Fruit fly (Drosophila melanogaster) whole organism, embryonic: ENCODE results near the gene ato.

Experiments used
- Adf1 ChIP-seq: fragments of 200-800 bp; sonication (Bioruptor generic); IDR thresholded peaks from 2 replicates; pipeline ENCODE4 v1.3.6; 2022; ENCODE audit warnings: missing biosample characterization, missing genetic modification characterization
- Atf3 ChIP-seq: fragments of 200-800 bp; sonication (Bioruptor generic); optimal IDR thresholded peaks from 3 replicates; lab custom pipeline; 2016; ENCODE audit warnings: missing biosample characterization, missing genetic modification characterization
- Atf6 ChIP-seq: fragments of 200-800 bp; sonication (Bioruptor generic); IDR thresholded peaks from 2 replicates; pipeline ENCODE4 v1.3.6; 2022; ENCODE audit warnings: missing biosample characterization, missing genetic modification characterization
- Bgb ChIP-seq: fragments of 200-800 bp; sonication (Bioruptor generic); IDR thresholded peaks from 2 replicates; pipeline ENCODE4 v1.3.6; 2022; ENCODE audit warnings: missing biosample characterization, missing genetic modification characterization; ENCODE audit not compliant: partially characterized antibody
- Blimp-1 ChIP-seq: fragments of 200-800 bp; sonication (Bioruptor generic); optimal IDR thresholded peaks from 3 replicates; lab custom pipeline; 2018; ENCODE audit warnings: missing biosample characterization, missing genetic modification characterization, mild to moderate bottlenecking, moderate library complexity, missing genetic modification reagents
- C15 ChIP-seq: fragments of 200-800 bp; sonication (Bioruptor generic); IDR thresholded peaks from 3 replicates; pipeline ENCODE4 v1.3.6; 2022; ENCODE audit warnings: missing biosample characterization, missing genetic modification characterization
- CG10274 ChIP-seq: fragments of 200-800 bp; sonication (Bioruptor generic); optimal IDR thresholded peaks from 3 replicates; lab custom pipeline; 2017; ENCODE audit warnings: missing biosample characterization, mild to moderate bottlenecking, missing genetic modification characterization
- CG12391 ChIP-seq: fragments of 200-800 bp; sonication (Bioruptor generic); optimal IDR thresholded peaks from 3 replicates; lab custom pipeline; 2018; ENCODE audit warnings: missing biosample characterization, mild to moderate bottlenecking, missing genetic modification characterization, moderate library complexity
- CG14441 ChIP-seq: fragments of 200-800 bp; sonication (Bioruptor generic); IDR thresholded peaks from 2 replicates; pipeline ENCODE4 v1.3.6; 2022; ENCODE audit warnings: missing biosample characterization, missing genetic modification characterization
- CG14965 ChIP-seq: fragments of 200-800 bp; sonication (Bioruptor generic); optimal IDR thresholded peaks from 2 replicates; lab custom pipeline; 2016; ENCODE audit warnings: missing biosample characterization, missing genetic modification characterization, borderline replicate concordance
- CG1603 ChIP-seq: fragments of 200-800 bp; sonication (Bioruptor generic); optimal IDR thresholded peaks from 2 replicates; lab custom pipeline; 2019; ENCODE audit warnings: missing biosample characterization, mild to moderate bottlenecking, missing genetic modification characterization, moderate library complexity
- CG18011 ChIP-seq: fragments of 200-800 bp; sonication (Bioruptor generic); optimal IDR thresholded peaks from 2 replicates; lab custom pipeline; 2017; ENCODE audit warnings: missing biosample characterization, missing genetic modification characterization, mild to moderate bottlenecking, moderate library complexity, missing genotype
- CG18599 ChIP-seq: fragments of 200-800 bp; sonication (Bioruptor generic); optimal IDR thresholded peaks from 3 replicates; lab custom pipeline; 2017; ENCODE audit warnings: missing biosample characterization, missing genetic modification characterization, mild to moderate bottlenecking, moderate library complexity, missing genetic modification reagents
- CG3163 ChIP-seq: fragments of 200-800 bp; sonication (Bioruptor generic); optimal IDR thresholded peaks from 3 replicates; lab custom pipeline; 2016; ENCODE audit warnings: missing biosample characterization, missing genetic modification characterization
- CG4617 ChIP-seq: fragments of 200-800 bp; sonication (Bioruptor generic); optimal IDR thresholded peaks from 3 replicates; lab custom pipeline; 2016; ENCODE audit warnings: missing biosample characterization, missing genetic modification characterization, borderline replicate concordance
- CG5953 ChIP-seq: fragments of 200-800 bp; sonication (Bioruptor generic); IDR thresholded peaks from 2 replicates; pipeline ENCODE4 v1.3.6; 2022; ENCODE audit warnings: missing biosample characterization, missing genetic modification characterization
- CG6689 ChIP-seq: fragments of 200-800 bp; sonication (Bioruptor generic); IDR thresholded peaks from 2 replicates; pipeline ENCODE4 v1.3.6; 2022; ENCODE audit warnings: missing biosample characterization, missing genetic modification characterization
- CG6813 ChIP-seq: fragments of 200-800 bp; sonication (Bioruptor generic); optimal IDR thresholded peaks from 2 replicates; lab custom pipeline; 2017; ENCODE audit warnings: missing biosample characterization, missing genetic modification characterization, mild to moderate bottlenecking, moderate library complexity, missing genetic modification reagents
- CG8290 ChIP-seq, 3 experiments: fragments of 200-800 bp; sonication (Bioruptor generic); optimal IDR thresholded peaks; 2 replicates each; lab custom pipeline; 2016 to 2019; ENCODE audit warnings: missing biosample characterization in 3 of 3, missing genetic modification characterization in 3 of 3, mild to moderate bottlenecking in 2 of 3, moderate library complexity in 1 of 3
- CG8944 ChIP-seq: fragments of 200-800 bp; sonication (Bioruptor generic); optimal IDR thresholded peaks from 3 replicates; lab custom pipeline; 2016; ENCODE audit warnings: missing biosample characterization, missing genetic modification characterization
- CG9876 ChIP-seq: fragments of 200-800 bp; sonication (Bioruptor generic); optimal IDR thresholded peaks from 2 replicates; lab custom pipeline; 2016; ENCODE audit warnings: missing biosample characterization, missing genetic modification characterization
- CoRest ChIP-seq: fragments of 200-800 bp; sonication (Bioruptor generic); optimal IDR thresholded peaks from 3 replicates; lab custom pipeline; 2018; ENCODE audit warnings: missing biosample characterization, mild to moderate bottlenecking, missing genetic modification characterization, moderate library complexity
- D19A ChIP-seq: fragments of 200-800 bp; optimal IDR thresholded peaks from 3 replicates; lab custom pipeline; 2019; ENCODE audit warnings: missing biosample characterization, mild to moderate bottlenecking, missing genetic modification characterization, moderate library complexity
- Deaf1 ChIP-seq: fragments of 200-800 bp; optimal IDR thresholded peaks from 3 replicates; lab custom pipeline; 2019; ENCODE audit warnings: missing biosample characterization, mild to moderate bottlenecking, missing genetic modification characterization, moderate library complexity
- Doc2 ChIP-seq: fragments of 200-800 bp; sonication (Bioruptor generic); IDR thresholded peaks from 2 replicates; pipeline ENCODE4 v1.3.6; 2022; ENCODE audit warnings: missing biosample characterization, missing genetic modification characterization
- Doc3 ChIP-seq: fragments of 200-800 bp; sonication (Bioruptor generic); IDR thresholded peaks from 3 replicates; pipeline ENCODE4 v1.3.6; 2022; ENCODE audit warnings: missing biosample characterization, missing genetic modification characterization; ENCODE audit not compliant: partially characterized antibody
- Eip74EF ChIP-seq, 2 experiments: fragments of 200-800 bp in 1 of 2; fragments of >200 bp in 1 of 2; sonication (Bioruptor generic) in 1 of 2; optimal IDR thresholded peaks; 2 replicates each; lab custom pipeline; 2017 to 2019; ENCODE audit warnings: missing biosample characterization in 2 of 2, missing genetic modification characterization in 2 of 2, mild to moderate bottlenecking in 1 of 2, moderate library complexity in 1 of 2
- TFAM ChIP-seq: fragments of 200-800 bp; sonication (Bioruptor generic); optimal IDR thresholded peaks from 2 replicates; lab custom pipeline; 2017; ENCODE audit warnings: missing biosample characterization, missing genetic modification characterization, inconsistent platforms
- Usf ChIP-seq: fragments of 200-800 bp; sonication (Bioruptor generic); optimal IDR thresholded peaks from 2 replicates; lab custom pipeline; 2017; ENCODE audit warnings: missing genotype, missing biosample characterization, missing genetic modification characterization
- YL-1 ChIP-seq: fragments of 200-800 bp; sonication (Bioruptor generic); optimal IDR thresholded peaks from 3 replicates; lab custom pipeline; 2017; ENCODE audit warnings: missing biosample characterization, mild to moderate bottlenecking, missing genetic modification characterization
- aop ChIP-seq: fragments of 200-800 bp; sonication (Bioruptor generic); IDR thresholded peaks from 2 replicates; pipeline ENCODE4 v1.3.6; 2022; ENCODE audit warnings: missing biosample characterization, missing genetic modification characterization
- az2 ChIP-seq: fragments of 200-800 bp; sonication (Bioruptor generic); optimal IDR thresholded peaks from 3 replicates; lab custom pipeline; 2016; ENCODE audit warnings: missing biosample characterization, missing genetic modification characterization
- cas ChIP-seq: fragments of 200-800 bp; sonication (Bioruptor generic); IDR thresholded peaks from 2 replicates; pipeline ENCODE4 v1.3.6; 2022; ENCODE audit warnings: missing biosample characterization, missing genetic modification characterization
- ci ChIP-seq: fragments of 200-800 bp; sonication (Bioruptor generic); IDR thresholded peaks from 3 replicates; pipeline ENCODE4 v1.3.6; 2022; ENCODE audit warnings: missing biosample characterization, missing genetic modification characterization
- gfzf ChIP-seq: fragments of 200-800 bp; sonication (Bioruptor generic); optimal IDR thresholded peaks from 2 replicates; lab custom pipeline; 2016; ENCODE audit warnings: missing biosample characterization, mild to moderate bottlenecking, missing genetic modification characterization, moderate library complexity
- insv ChIP-seq, 2 experiments: fragments of 200-800 bp; sonication (Bioruptor generic); optimal IDR thresholded peaks; 3 replicates each; lab custom pipeline; 2016 to 2018; ENCODE audit warnings: missing biosample characterization in 2 of 2, missing genetic modification characterization in 2 of 2
- jigr1 ChIP-seq: fragments of 200-800 bp; sonication (Bioruptor generic); IDR thresholded peaks from 3 replicates; pipeline ENCODE4 v1.3.6; 2022; ENCODE audit warnings: missing biosample characterization, missing genetic modification characterization
- klu ChIP-seq: fragments of 200-800 bp; sonication (Bioruptor generic); IDR thresholded peaks from 2 replicates; pipeline ENCODE4 v1.3.6; 2022; ENCODE audit warnings: missing biosample characterization, missing genetic modification characterization
- lbe ChIP-seq: fragments of 200-800 bp; sonication (Bioruptor generic); optimal IDR thresholded peaks from 2 replicates; lab custom pipeline; 2016; ENCODE audit warnings: missing biosample characterization, mild to moderate bottlenecking, missing genetic modification characterization
- ranshi ChIP-seq: fragments of 200-800 bp; sonication (Bioruptor generic); IDR thresholded peaks from 2 replicates; pipeline ENCODE4 v1.3.6; 2022; ENCODE audit warnings: missing biosample characterization, missing genetic modification characterization
- sob ChIP-seq: fragments of 200-800 bp; sonication (Bioruptor generic); IDR thresholded peaks from 2 replicates; pipeline ENCODE4 v1.3.6; 2022; ENCODE audit warnings: missing biosample characterization, missing genetic modification characterization
- sr ChIP-seq: fragments of 200-800 bp; sonication (Bioruptor generic); IDR thresholded peaks from 3 replicates; pipeline ENCODE4 v1.3.6; 2022; ENCODE audit warnings: missing biosample characterization, missing genetic modification characterization
- tna ChIP-seq: fragments of 200-800 bp; sonication (Bioruptor generic); IDR thresholded peaks from 2 replicates; pipeline ENCODE4 v1.3.6; 2022; ENCODE audit warnings: missing biosample characterization, missing genetic modification characterization; ENCODE audit not compliant: partially characterized antibody
- twi ChIP-seq: fragments of 200-800 bp; optimal IDR thresholded peaks from 2 replicates; lab custom pipeline; 2019; ENCODE audit warnings: missing biosample characterization, mild to moderate bottlenecking, missing genetic modification characterization, moderate library complexity
- vvl ChIP-seq: fragments of 200-800 bp; sonication (Bioruptor generic); IDR thresholded peaks from 2 replicates; pipeline ENCODE4 v1.3.6; 2022; ENCODE audit warnings: missing biosample characterization, missing genetic modification characterization
- zf30C ChIP-seq: fragments of 200-800 bp; sonication (Bioruptor generic); optimal IDR thresholded peaks from 3 replicates; lab custom pipeline; 2018; ENCODE audit warnings: missing biosample characterization, mild to moderate bottlenecking, missing genetic modification characterization
- zfh2 ChIP-seq: fragments of 200-800 bp; sonication (Bioruptor generic); optimal IDR thresholded peaks from 2 replicates; lab custom pipeline; 2016; ENCODE audit warnings: missing biosample characterization, missing genetic modification characterization

ato gene

dm6 chr3R:8264302-8265080, 13.4 kb upstream of the ato start, which contains the start of the genes RPA1 and Mcm2 (continued):
- TF ChIP-seq CG3163 (GFP tag; lab: Kevin White, UChicago): peak; percentile 22
- TF ChIP-seq Deaf1 (tag; lab: Kevin White, UChicago): no peak
- TF ChIP-seq lbe (GFP tag; lab: Kevin White, UChicago): peak; percentile 49
- peak; percentile 78 for TF ChIP-seq CG14441 (GFP tag; lab: Robert Waterston, UW)
- TF ChIP-seq tna (GFP tag; lab: Robert Waterston, UW): no peak
- TF ChIP-seq zfh2 (GFP tag; lab: Kevin White, UChicago): peak; percentile 74
- peak; percentile 47 for TF ChIP-seq CG6813 (GFP tag; lab: Kevin White, UChicago)
- TF ChIP-seq Doc2: peak; percentile 34; the same call in 1 of the 2 replicates
- TF ChIP-seq ci (GFP tag; lab: Robert Waterston, UW): peak; percentile 69
- peak; percentile 78 for TF ChIP-seq vvl (GFP tag; lab: Robert Waterston, UW)
- TF ChIP-seq CG9876: peak; percentile 17
- peak; percentile 73; the same call in 1 of the 2 replicates for TF ChIP-seq ranshi (GFP tag; lab: Robert Waterston, UW)
- TF ChIP-seq jigr1: 0 out of 3 replicates have a peak, but pooled peaks have one; percentile 51
- TF ChIP-seq sr (GFP tag; lab: Robert Waterston, UW): peak; percentile 52; the same call in 1 of the 3 replicates
- peak; percentile 32 for TF ChIP-seq CG1603 (tag; lab: Kevin White, UChicago)
- TF ChIP-seq Eip74EF (GFP tag; optimal IDR thresholded peaks at IDR 0.05; lab: Kevin White, UChicago): no peak
- no peak for TF ChIP-seq TFAM (GFP tag; lab: Kevin White, UChicago)
- peak; percentile 35; the same call in 1 of the 2 replicates for TF ChIP-seq CG5953
- peak; percentile 81 for TF ChIP-seq Usf (GFP tag; lab: Kevin White, UChicago)
- peak; percentile 72 for TF ChIP-seq twi (tag; lab: Kevin White, UChicago)
- no peak for TF ChIP-seq CG8944 (GFP tag; lab: Kevin White, UChicago)
- no peak; the same call in none of the 2 replicates for TF ChIP-seq Adf1 (GFP tag; lab: Robert Waterston, UW)
- TF ChIP-seq CoRest: peak; percentile 93
- peak; percentile 81 for TF ChIP-seq CG12391 (tag; lab: Kevin White, UChicago)
- peak; percentile 80 for TF ChIP-seq klu (GFP tag; lab: Robert Waterston, UW)
- TF ChIP-seq CG10274 (GFP tag; lab: Kevin White, UChicago): peak; percentile 6
- TF ChIP-seq D19A (tag; lab: Kevin White, UChicago): peak; percentile 61
- peak; percentile 81 for TF ChIP-seq CG18599
- no peak for TF ChIP-seq gfzf (GFP tag; lab: Kevin White, UChicago)
- peak; percentile 81 for TF ChIP-seq CG6689 (GFP tag; lab: Robert Waterston, UW)
- peak; percentile 65 for TF ChIP-seq YL-1
- peak; percentile 36; the same call in 1 of the 2 replicates for TF ChIP-seq Bgb (GFP tag; lab: Robert Waterston, UW)
- peak; percentile 24 for TF ChIP-seq CG8290 (GFP tag; optimal IDR thresholded peaks at IDR 0.05; lab: Kevin White, UChicago)
- TF ChIP-seq CG8290 (tag; optimal IDR thresholded peaks at IDR 0.05; lab: Kevin White, UChicago): peak in 1 of 2 experiments; percentile 30
- TF ChIP-seq C15 (GFP tag; lab: Robert Waterston, UW): 0 out of 3 replicates have a peak, but pooled peaks have one; percentile 6
- peak; percentile 67; the same call in 1 of the 2 replicates for TF ChIP-seq aop (GFP tag; lab: Robert Waterston, UW)
- peak in 1 of 2 experiments; percentile 82 for TF ChIP-seq insv (GFP tag; optimal IDR thresholded peaks at IDR 0.05; lab: Kevin White, UChicago)
- no peak for TF ChIP-seq CG14965 (GFP tag; lab: Kevin White, UChicago)
- peak; percentile 81 for TF ChIP-seq az2 (GFP tag; lab: Kevin White, UChicago)
- TF ChIP-seq CG18011 (GFP tag; lab: Kevin White, UChicago): peak; percentile 35
- TF ChIP-seq Blimp-1 (GFP tag; lab: Kevin White, UChicago): peak; percentile 50
- peak; percentile 50; the same call in 1 of the 2 replicates for TF ChIP-seq Atf6 (GFP tag; lab: Robert Waterston, UW)
- no peak for TF ChIP-seq Atf3
- TF ChIP-seq zf30C (GFP tag; lab: Kevin White, UChicago): no peak
- TF ChIP-seq Doc3: no peak
- TF ChIP-seq sob (GFP tag; lab: Robert Waterston, UW): peak; percentile 72
- peak; percentile 41 for TF ChIP-seq CG4617 (GFP tag; lab: Kevin White, UChicago)
- peak; percentile 63; the same call in 1 of the 2 replicates for TF ChIP-seq cas (GFP tag; lab: Robert Waterston, UW)
